Fruit fly (Drosophila melanogaster) Kc167 (cell line): ENCODE results near the gene CG44006.

Experiments used
- Myc ChIP-seq: fragments of >200 bp; optimal IDR thresholded peaks from 2 replicates; lab custom pipeline; 2017; ENCODE audit warnings: missing external identifiers
- Sin3A ChIP-seq: fragments of >200 bp; optimal IDR thresholded peaks from 2 replicates; lab custom pipeline; 2018; ENCODE audit warnings: missing external identifiers
- h ChIP-seq: fragments of >200 bp; optimal IDR thresholded peaks from 3 replicates; lab custom pipeline; 2018; ENCODE audit warnings: missing external identifiers
- insv ChIP-seq: fragments of >200 bp; optimal IDR thresholded peaks from 3 replicates; lab custom pipeline; 2018; ENCODE audit warnings: missing external identifiers
- psq ChIP-seq: fragments of >200 bp; optimal IDR thresholded peaks from 2 replicates; lab custom pipeline; 2017; ENCODE audit warnings: missing external identifiers
- ttk ChIP-seq: sonication (Bioruptor generic); optimal IDR thresholded peaks from 2 replicates; lab custom pipeline; 2017; ENCODE audit warnings: missing external identifiers

Gene CG44006

DNA sequence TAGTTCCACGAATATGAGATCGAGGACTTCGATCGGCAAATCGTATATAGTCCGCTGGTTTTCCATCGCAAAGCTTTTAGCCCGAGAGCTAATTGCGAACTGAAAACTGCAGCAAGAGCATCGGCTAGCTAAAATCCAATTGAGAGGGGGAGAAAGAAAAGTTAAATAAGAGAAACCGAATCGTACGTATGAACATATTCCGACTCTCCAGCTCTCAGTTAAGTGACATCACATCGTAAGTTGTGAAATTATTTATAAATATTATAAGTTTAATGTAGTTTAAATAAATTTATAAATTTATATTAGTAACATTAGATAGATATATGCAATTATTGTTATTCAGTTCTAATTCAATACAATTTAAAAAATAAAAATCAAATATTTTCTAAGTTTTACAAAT lies at the start of gene CG44006:
Gene CG44006, minus strand, starts transcription at position 101 of the 400 bp plus-strand sequence.
- TF ChIP-seq h (lab: Kevin White, UChicago) (no peak), Sin3A (no peak), insv (lab: Kevin White, UChicago) (no peak), ttk (no peak), psq (lab: Kevin White, UChicago) (no peak), Myc (lab: Kevin White, UChicago) (no peak)

dm6 chr3L:18114038-18114926 lies 44.3 kb upstream of the CG44006 start:
- TF ChIP-seq h (lab: Kevin White, UChicago) (peak; percentile 90), Myc (lab: Kevin White, UChicago) (no peak)

- no peak for TF ChIP-seq h (lab: Kevin White, UChicago)
- no peak for TF ChIP-seq insv (lab: Kevin White, UChicago)
- no peak for TF ChIP-seq psq (lab: Kevin White, UChicago)
- TF ChIP-seq ttk, result no peak
- no peak for TF ChIP-seq Sin3A
Measured at dm6 chr3L:18112669-18113068, 42.7 kb upstream of the CG44006 start, which contains the start of the genes CG32195 and CG7341. CG32195 (plus strand) TSS chr3L:18112959. CG7341 (plus strand) TSS chr3L:18112959.

DNA sequence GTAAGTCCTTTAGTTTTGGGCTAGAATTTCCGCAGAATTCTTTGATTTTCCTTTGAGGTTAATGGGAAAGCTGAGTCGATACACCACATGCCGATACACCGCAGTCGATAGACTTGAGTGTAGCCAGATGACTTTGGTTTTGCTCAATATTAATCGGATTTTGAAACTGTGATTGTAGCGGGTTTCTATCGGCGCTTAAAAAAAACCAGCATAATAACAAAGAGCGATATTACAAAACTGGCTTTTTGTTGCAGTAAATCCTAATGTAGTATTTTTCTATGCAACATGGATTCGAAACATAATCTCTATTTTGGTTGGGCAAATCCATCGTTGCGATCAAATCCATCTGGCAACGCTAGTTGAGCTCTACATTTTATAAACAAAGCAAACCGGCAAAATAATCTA lies 39.5 kb upstream of the CG44006 start, which contains the start of the genes Polr3D and mus304:
Gene Polr3D, minus strand, starts transcription at position 116 of the 405 bp plus-strand sequence.
Gene mus304, plus strand, starts transcription at position 356 of the 405 bp plus-strand sequence.
- no peak for TF ChIP-seq h (lab: Kevin White, UChicago)
- no peak for TF ChIP-seq insv (lab: Kevin White, UChicago)
- TF ChIP-seq Myc (lab: Kevin White, UChicago), result no peak
- no peak for TF ChIP-seq psq (lab: Kevin White, UChicago)
- no peak for TF ChIP-seq Sin3A
- no peak for TF ChIP-seq ttk

dm6 chr3L:18106021-18106944 lies 36.3 kb upstream of the CG44006 start, which contains the start of the genes CG13698 and mRpS26:
CG13698 (minus strand) TSS chr3L:18106149.
mRpS26 (plus strand) TSS chr3L:18106579.
- TF ChIP-seq Sin3A (no peak), h (lab: Kevin White, UChicago) (no peak), Myc (lab: Kevin White, UChicago) (no peak), psq (lab: Kevin White, UChicago) (no peak), insv (lab: Kevin White, UChicago) (no peak), ttk (no peak)

DNA sequence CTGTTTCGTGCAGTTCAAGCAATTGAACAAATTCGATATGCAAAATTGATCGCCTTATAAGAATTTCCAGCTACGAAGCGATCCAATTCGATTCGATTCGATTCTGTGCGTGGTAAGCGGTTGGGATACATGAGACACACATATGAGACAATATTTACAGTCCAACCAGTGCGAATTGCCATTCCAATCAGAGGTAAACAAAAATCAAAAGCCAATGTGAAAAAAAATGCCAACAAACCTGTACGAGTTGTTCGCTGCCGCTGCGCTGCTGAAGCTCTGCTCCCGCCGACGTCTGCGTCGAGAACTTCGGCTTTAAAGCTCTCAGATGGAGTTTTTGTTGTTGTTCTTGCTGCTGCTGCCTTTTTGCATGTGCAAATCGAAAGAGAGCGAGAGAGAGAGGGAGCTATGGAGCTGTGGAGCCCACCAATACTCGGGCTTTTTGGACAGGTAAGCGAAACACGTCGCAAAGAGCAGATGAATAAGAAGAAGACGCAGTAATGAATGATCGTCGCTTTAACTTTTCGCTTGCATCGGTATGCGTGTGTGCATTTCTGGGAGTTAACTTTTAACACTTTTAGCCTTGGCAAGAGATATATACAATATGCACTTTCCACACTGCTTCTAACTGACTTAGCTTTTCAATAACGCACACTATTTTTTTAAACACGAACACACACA lies 35.5 kb upstream of the CG44006 start:
- no peak for TF ChIP-seq h (lab: Kevin White, UChicago)
- no peak for TF ChIP-seq Sin3A
- no peak for TF ChIP-seq ttk
- TF ChIP-seq insv (lab: Kevin White, UChicago), result no peak
- no peak for TF ChIP-seq Myc (lab: Kevin White, UChicago)
- no peak for TF ChIP-seq psq (lab: Kevin White, UChicago)

DNA sequence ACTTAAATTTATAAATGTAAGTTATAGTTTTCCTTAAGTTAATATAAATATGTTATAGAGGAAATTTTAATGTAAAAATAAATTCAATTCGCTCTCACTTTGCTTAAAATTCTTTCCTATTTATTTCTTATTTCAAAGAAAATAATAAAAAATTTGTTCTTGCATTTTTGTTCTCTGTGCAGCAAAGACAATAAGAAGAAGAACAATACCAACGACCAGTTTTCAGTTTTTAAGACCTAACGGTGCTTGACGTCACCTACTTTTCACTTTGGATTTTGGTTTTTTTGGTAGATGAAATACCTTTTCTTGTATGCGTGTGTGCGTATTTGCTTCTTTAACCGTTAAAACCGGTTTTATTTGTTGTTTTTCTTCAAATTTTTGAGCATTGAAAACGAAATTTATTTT lies 32.2 kb upstream of the CG44006 start:
- TF ChIP-seq Myc (lab: Kevin White, UChicago), result no peak
- no peak for TF ChIP-seq Sin3A
- no peak for TF ChIP-seq insv (lab: Kevin White, UChicago)
- TF ChIP-seq h (lab: Kevin White, UChicago), result no peak
- TF ChIP-seq psq (lab: Kevin White, UChicago), result no peak
- no peak for TF ChIP-seq ttk

DNA sequence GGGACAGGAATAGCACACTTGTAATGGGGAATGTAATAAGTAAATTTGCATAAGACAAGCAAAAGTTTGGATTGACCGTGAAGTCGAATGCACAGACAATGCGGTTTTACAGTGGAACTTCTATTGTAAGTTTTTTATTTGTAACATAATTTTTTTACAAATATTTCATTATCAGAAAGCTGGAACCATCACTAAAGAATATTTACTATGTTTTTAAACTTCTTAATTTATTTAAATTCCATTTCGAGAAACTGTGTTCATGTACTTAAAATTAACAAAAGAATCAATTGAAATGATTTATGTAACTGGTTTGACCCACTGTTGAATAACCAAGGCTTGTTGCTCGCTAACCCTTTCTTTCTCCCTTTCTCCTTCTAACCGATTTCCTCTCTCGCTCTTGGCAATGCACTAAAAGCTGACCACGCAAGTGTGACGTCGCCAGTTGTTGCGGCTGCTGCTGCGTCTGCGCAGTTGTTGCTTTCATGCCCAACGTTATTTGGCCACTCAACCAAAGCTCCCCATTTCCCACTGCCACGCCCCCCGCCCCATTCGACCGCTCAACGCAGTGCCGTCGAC lies 31.6 kb upstream of the CG44006 start:
- no peak for TF ChIP-seq Myc (lab: Kevin White, UChicago)
- TF ChIP-seq Sin3A, result no peak
- TF ChIP-seq psq (lab: Kevin White, UChicago), result no peak
- TF ChIP-seq insv (lab: Kevin White, UChicago), result no peak
- no peak for TF ChIP-seq h (lab: Kevin White, UChicago)
- TF ChIP-seq ttk, result no peak

dm6 chr3L:18099715-18100114 lies 29.8 kb upstream of the CG44006 start:
- TF ChIP-seq h (lab: Kevin White, UChicago) (no peak), psq (lab: Kevin White, UChicago) (no peak), ttk (no peak), Sin3A (no peak), Myc (lab: Kevin White, UChicago) (no peak), insv (lab: Kevin White, UChicago) (no peak)

DNA sequence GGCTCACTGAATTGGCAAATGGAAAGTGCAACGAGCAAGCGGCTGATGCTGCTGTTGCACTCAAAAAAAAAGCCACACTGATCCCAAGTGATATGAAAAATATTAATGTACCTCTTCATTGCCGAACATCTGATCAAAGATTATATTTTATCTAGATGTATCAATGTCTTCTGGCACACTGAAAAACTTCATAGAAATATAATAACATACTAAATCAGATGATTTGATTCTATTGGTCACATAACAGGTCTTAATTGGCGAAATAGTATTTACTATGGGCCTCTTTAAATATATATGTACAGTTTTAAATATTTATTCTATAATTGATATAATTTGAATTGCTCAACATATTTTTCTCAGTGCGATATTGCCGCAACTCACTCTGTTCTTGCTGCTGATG lies 26.8 kb upstream of the CG44006 start:
- TF ChIP-seq psq (lab: Kevin White, UChicago), result no peak
- TF ChIP-seq h (lab: Kevin White, UChicago), result no peak
- no peak for TF ChIP-seq Sin3A
- no peak for TF ChIP-seq Myc (lab: Kevin White, UChicago)
- TF ChIP-seq insv (lab: Kevin White, UChicago), result no peak

- no peak for TF ChIP-seq ttk
- no peak for TF ChIP-seq psq (lab: Kevin White, UChicago)
- TF ChIP-seq Sin3A, result no peak
- TF ChIP-seq Myc (lab: Kevin White, UChicago), result no peak
- no peak for TF ChIP-seq h (lab: Kevin White, UChicago)
- TF ChIP-seq insv (lab: Kevin White, UChicago), result no peak
Measured at dm6 chr3L:18093875-18094274, 23.9 kb upstream of the CG44006 start.
